Fruit fly (Drosophila melanogaster) whole organism, embryonic: ENCODE data around the gene CG1074.

Experiments used
- Bdp1 ChIP-seq: fragments of 200-800 bp; sonication (Bioruptor generic); optimal IDR thresholded peaks from 3 replicates; lab custom pipeline; 2016; ENCODE audit warnings: missing biosample characterization, missing genetic modification characterization
- CG10147 ChIP-seq: fragments of 200-800 bp; sonication (Bioruptor generic); optimal IDR thresholded peaks from 2 replicates; lab custom pipeline; 2019; ENCODE audit warnings: missing biosample characterization, mild to moderate bottlenecking, missing genetic modification characterization, moderate library complexity
- CG10209 ChIP-seq: fragments of 200-800 bp; sonication (Bioruptor generic); optimal IDR thresholded peaks from 3 replicates; lab custom pipeline; 2017; ENCODE audit warnings: missing biosample characterization, mild to moderate bottlenecking, missing genetic modification characterization, missing genetic modification reagents
- CG10979 ChIP-seq: fragments of 200-800 bp; sonication (Bioruptor generic); optimal IDR thresholded peaks from 2 replicates; lab custom pipeline; 2018; ENCODE audit warnings: missing biosample characterization, mild to moderate bottlenecking, missing genetic modification characterization, moderate library complexity
- CG11247 ChIP-seq: fragments of 200-800 bp; sonication (Bioruptor generic); IDR thresholded peaks from 2 replicates; pipeline ENCODE4 v1.3.6; 2022; ENCODE audit warnings: missing biosample characterization, missing genetic modification characterization
- CG11456 ChIP-seq: fragments of 200-800 bp; sonication (Bioruptor generic); IDR thresholded peaks from 3 replicates; pipeline ENCODE4 v1.3.6; 2022; ENCODE audit warnings: missing biosample characterization, missing genetic modification characterization
- CG11696 ChIP-seq: fragments of 200-800 bp; sonication (Bioruptor generic); IDR thresholded peaks from 2 replicates; pipeline ENCODE4 v1.3.6; 2022; ENCODE audit warnings: missing biosample characterization, missing genetic modification characterization
- CG12299 ChIP-seq: fragments of 200-800 bp; sonication (Bioruptor generic); optimal IDR thresholded peaks from 2 replicates; lab custom pipeline; 2018; ENCODE audit warnings: missing biosample characterization, mild to moderate bottlenecking, missing genetic modification characterization
- CG13287 ChIP-seq: fragments of 200-800 bp; sonication (Bioruptor generic); IDR thresholded peaks from 2 replicates; pipeline ENCODE4 v1.3.6; 2022; ENCODE audit warnings: missing biosample characterization, missing genetic modification characterization; ENCODE audit not compliant: partially characterized antibody
- CG13296 ChIP-seq: fragments of 200-800 bp; sonication (Bioruptor generic); optimal IDR thresholded peaks from 3 replicates; lab custom pipeline; 2018; ENCODE audit warnings: missing biosample characterization, mild to moderate bottlenecking, missing genetic modification characterization
- CG14667 ChIP-seq: fragments of 200-800 bp; sonication (Bioruptor generic); IDR thresholded peaks from 2 replicates; pipeline ENCODE4 v1.3.6; 2022; ENCODE audit warnings: missing biosample characterization, missing genetic modification characterization
- CG17359 ChIP-seq: fragments of 200-800 bp; sonication (Bioruptor generic); optimal IDR thresholded peaks from 3 replicates; lab custom pipeline; 2018; ENCODE audit warnings: missing biosample characterization, mild to moderate bottlenecking, missing genetic modification characterization, moderate library complexity
- CG18011 ChIP-seq: fragments of 200-800 bp; sonication (Bioruptor generic); optimal IDR thresholded peaks from 2 replicates; lab custom pipeline; 2017; ENCODE audit warnings: missing biosample characterization, missing genetic modification characterization, mild to moderate bottlenecking, moderate library complexity, missing genotype
- CG31388 ChIP-seq: fragments of 200-800 bp; sonication (Bioruptor generic); optimal IDR thresholded peaks from 2 replicates; lab custom pipeline; 2016; ENCODE audit warnings: missing biosample characterization, missing genetic modification characterization
- CG3838 ChIP-seq: fragments of 200-800 bp; sonication (Bioruptor generic); optimal IDR thresholded peaks from 3 replicates; lab custom pipeline; 2016; ENCODE audit warnings: missing biosample characterization, missing genetic modification characterization
- CG6175 ChIP-seq: fragments of 200-800 bp; sonication (Bioruptor generic); IDR thresholded peaks from 3 replicates; pipeline ENCODE4 v1.3.6; 2022; ENCODE audit warnings: missing biosample characterization, missing genetic modification characterization
- CG6272 ChIP-seq: fragments of 200-800 bp; sonication (Bioruptor generic); IDR thresholded peaks from 2 replicates; pipeline ENCODE4 v1.3.6; 2022; ENCODE audit warnings: missing biosample characterization, missing genetic modification characterization
- CG8290 ChIP-seq, 3 experiments: fragments of 200-800 bp; sonication (Bioruptor generic); optimal IDR thresholded peaks; 2 replicates each; lab custom pipeline; 2016 to 2019; ENCODE audit warnings: missing biosample characterization in 3 of 3, missing genetic modification characterization in 3 of 3, mild to moderate bottlenecking in 2 of 3, moderate library complexity in 1 of 3
- Deaf1 ChIP-seq: fragments of 200-800 bp; optimal IDR thresholded peaks from 3 replicates; lab custom pipeline; 2019; ENCODE audit warnings: missing biosample characterization, mild to moderate bottlenecking, missing genetic modification characterization, moderate library complexity
- Dp ChIP-seq: fragments of 200-800 bp; sonication (Bioruptor generic); optimal IDR thresholded peaks from 2 replicates; lab custom pipeline; 2018; ENCODE audit warnings: missing biosample characterization, mild to moderate bottlenecking, missing genetic modification characterization, moderate library complexity
- Dref ChIP-seq: fragments of 200-800 bp; sonication (Bioruptor generic); IDR thresholded peaks from 2 replicates; pipeline ENCODE4 v1.3.6; 2022; ENCODE audit warnings: missing biosample characterization, missing genetic modification characterization
- Ets65A ChIP-seq: fragments of 200-800 bp; sonication (Bioruptor generic); peaks from one replicate; lab custom pipeline; 2016; ENCODE audit warnings: missing biosample characterization, missing genetic modification characterization
- Fer3 ChIP-seq: fragments of 200-800 bp; sonication (Bioruptor generic); optimal IDR thresholded peaks from 2 replicates; lab custom pipeline; 2018; ENCODE audit warnings: missing biosample characterization, mild to moderate bottlenecking, missing genetic modification characterization, moderate library complexity
- GATAe ChIP-seq: fragments of 200-800 bp; sonication (Bioruptor generic); conservative IDR thresholded peaks from 2 replicates; pipeline ENCODE4 v1.3.6; 2022; ENCODE audit warnings: missing biosample characterization, missing genetic modification characterization
- Hmx ChIP-seq: fragments of 200-800 bp; sonication (Bioruptor generic); optimal IDR thresholded peaks from 2 replicates; lab custom pipeline; 2016; ENCODE audit warnings: missing biosample characterization, missing genetic modification characterization
- NK7.1 ChIP-seq: fragments of 200-800 bp; sonication (Bioruptor generic); optimal IDR thresholded peaks from 3 replicates; lab custom pipeline; 2016; ENCODE audit warnings: missing biosample characterization, missing genetic modification characterization
- Nf-YC ChIP-seq: fragments of 200-800 bp; optimal IDR thresholded peaks from 3 replicates; lab custom pipeline; 2019; ENCODE audit warnings: missing biosample characterization, mild to moderate bottlenecking, missing genetic modification characterization, moderate library complexity
- Rx ChIP-seq: fragments of 200-800 bp; sonication (Bioruptor generic); IDR thresholded peaks from 2 replicates; pipeline ENCODE4 v1.3.6; 2022; ENCODE audit warnings: missing biosample characterization, missing genetic modification characterization
- Side ChIP-seq: fragments of 200-800 bp; sonication (Bioruptor generic); optimal IDR thresholded peaks from 2 replicates; lab custom pipeline; 2016; ENCODE audit warnings: missing biosample characterization, missing genetic modification characterization
- Xbp1 ChIP-seq: fragments of 200-800 bp; sonication (Bioruptor generic); optimal IDR thresholded peaks from 3 replicates; lab custom pipeline; 2016; ENCODE audit warnings: missing biosample characterization, mild to moderate bottlenecking, missing genetic modification characterization
- aop ChIP-seq: fragments of 200-800 bp; sonication (Bioruptor generic); IDR thresholded peaks from 2 replicates; pipeline ENCODE4 v1.3.6; 2022; ENCODE audit warnings: missing biosample characterization, missing genetic modification characterization
- cato ChIP-seq: fragments of 200-800 bp; sonication (Bioruptor generic); optimal IDR thresholded peaks from 2 replicates; lab custom pipeline; 2016; ENCODE audit warnings: missing biosample characterization, missing genetic modification characterization, borderline replicate concordance
- caup ChIP-seq: fragments of 200-800 bp; sonication (Bioruptor generic); optimal IDR thresholded peaks from 3 replicates; lab custom pipeline; 2017; ENCODE audit warnings: missing biosample characterization, mild to moderate bottlenecking, missing genetic modification characterization, moderate library complexity; ENCODE audit not compliant: severe bottlenecking
- gcm ChIP-seq: fragments of 200-800 bp; sonication (Bioruptor generic); optimal IDR thresholded peaks from 2 replicates; lab custom pipeline; 2019; ENCODE audit warnings: missing biosample characterization, mild to moderate bottlenecking, missing genetic modification characterization, moderate library complexity
- grn ChIP-seq: fragments of 200-800 bp; sonication (Bioruptor generic); optimal IDR thresholded peaks from 3 replicates; lab custom pipeline; 2017; ENCODE audit warnings: missing biosample characterization, missing genetic modification characterization
- lmd ChIP-seq: fragments of 200-800 bp; sonication (Bioruptor generic); IDR thresholded peaks from 2 replicates; pipeline ENCODE4 v1.3.6; 2022; ENCODE audit warnings: missing biosample characterization, missing genetic modification characterization
- mirr ChIP-seq: fragments of 200-800 bp; sonication (Bioruptor generic); optimal IDR thresholded peaks from 3 replicates; lab custom pipeline; 2018; ENCODE audit warnings: missing biosample characterization, mild to moderate bottlenecking, missing genetic modification characterization
- nerfin-1 ChIP-seq: fragments of 200-800 bp; sonication (Bioruptor generic); optimal IDR thresholded peaks from 3 replicates; lab custom pipeline; 2019; ENCODE audit warnings: missing biosample characterization, mild to moderate bottlenecking, missing genetic modification characterization, moderate library complexity
- nerfin-2 ChIP-seq: fragments of 200-800 bp; sonication (Bioruptor generic); IDR thresholded peaks from 2 replicates; pipeline ENCODE4 v1.3.6; 2022; ENCODE audit warnings: missing biosample characterization, missing genetic modification characterization; ENCODE audit not compliant: partially characterized antibody
- pan ChIP-seq, 4 experiments: fragments of >200 bp in 3 of 4; fragments of 200-800 bp in 1 of 4; sonication (Bioruptor generic) in 1 of 4; optimal IDR thresholded peaks in 3 of 4; IDR thresholded peaks in 1 of 4; 2 replicates each; pipeline versions ENCODE4 v1.3.6 to Lab custom; 2017 to 2022; ENCODE audit warnings: missing biosample characterization in 2 of 4, missing genetic modification characterization in 2 of 4, mixed read lengths in 1 of 4
- pum ChIP-seq: fragments of 200-800 bp; sonication (Bioruptor generic); optimal IDR thresholded peaks from 2 replicates; lab custom pipeline; 2016; ENCODE audit warnings: missing biosample characterization, missing genetic modification characterization
- rib ChIP-seq: fragments of 200-800 bp; sonication (Bioruptor generic); IDR thresholded peaks from 2 replicates; pipeline ENCODE4 v1.3.6; 2022; ENCODE audit warnings: missing biosample characterization, missing genetic modification characterization
- ro ChIP-seq: fragments of 200-800 bp; sonication (Bioruptor generic); IDR thresholded peaks from 2 replicates; pipeline ENCODE4 v1.3.6; 2022; ENCODE audit warnings: missing biosample characterization, missing genetic modification characterization
- schlank ChIP-seq: fragments of 200-800 bp; sonication (Bioruptor generic); optimal IDR thresholded peaks from 2 replicates; lab custom pipeline; 2018; ENCODE audit warnings: missing biosample characterization, mild to moderate bottlenecking, missing genetic modification characterization
- sisA ChIP-seq: fragments of 200-800 bp; sonication (Bioruptor generic); IDR thresholded peaks from 2 replicates; pipeline ENCODE4 v1.3.6; 2022; ENCODE audit warnings: missing biosample characterization, missing genetic modification characterization
- trh ChIP-seq: fragments of 200-800 bp; sonication (Bioruptor generic); optimal IDR thresholded peaks from 2 replicates; lab custom pipeline; 2016; ENCODE audit warnings: missing biosample characterization, missing genetic modification characterization
- unc-4 ChIP-seq: fragments of 200-800 bp; sonication (Bioruptor generic); IDR thresholded peaks from 2 replicates; pipeline ENCODE4 v1.3.6; 2022; ENCODE audit warnings: missing biosample characterization, missing genetic modification characterization; ENCODE audit not compliant: partially characterized antibody
- zfh1 ChIP-seq: fragments of 200-800 bp; sonication (Bioruptor generic); IDR thresholded peaks from 3 replicates; pipeline ENCODE4 v1.3.6; 2022; ENCODE audit warnings: missing biosample characterization, missing genetic modification characterization

The CG1074 gene

dm6 chr3R:4471047-4471751 is 37.4 kb downstream of the CG1074 start (continued):
- no peak for TF ChIP-seq CG6272 (GFP tag; lab: Robert Waterston, UW)
- no peak for TF ChIP-seq Bdp1
- no peak for TF ChIP-seq Xbp1 (GFP tag; lab: Kevin White, UChicago)
- TF ChIP-seq caup (GFP tag; lab: Kevin White, UChicago), result peak; percentile 32
- TF ChIP-seq CG13287 (GFP tag; lab: Robert Waterston, UW), result 0 out of 2 replicates have a peak, but pooled peaks have one; percentile 17
- TF ChIP-seq zfh1 (GFP tag; lab: Robert Waterston, UW), result no peak
- TF ChIP-seq nerfin-1 (tag; lab: Kevin White, UChicago), result no peak
- TF ChIP-seq CG11247 (GFP tag; lab: Robert Waterston, UW), result no peak
- no peak for TF ChIP-seq CG8290 (GFP tag; optimal IDR thresholded peaks at IDR 0.05; lab: Kevin White, UChicago)
- peak in 1 of 2 experiments; percentile 23 for TF ChIP-seq CG8290 (tag; optimal IDR thresholded peaks at IDR 0.05; lab: Kevin White, UChicago)
- TF ChIP-seq rib, result peak; percentile 69; the same call in 1 of the 2 replicates
- no peak; the same call in 1 of the 2 replicates for TF ChIP-seq nerfin-2 (GFP tag; lab: Robert Waterston, UW)
- TF ChIP-seq Hmx (GFP tag; lab: Kevin White, UChicago), result no peak
- TF ChIP-seq NK7.1 (GFP tag; lab: Kevin White, UChicago), result no peak
- TF ChIP-seq Dref (GFP tag; lab: Robert Waterston, UW), result no peak
- TF ChIP-seq CG11456 (GFP tag; lab: Robert Waterston, UW), result 0 out of 3 replicates have a peak, but pooled peaks have one; percentile 61
- TF ChIP-seq CG18011 (GFP tag; lab: Kevin White, UChicago), result no peak
- 0 out of 2 replicates have a peak, but pooled peaks have one; percentile 22 for TF ChIP-seq CG11696 (GFP tag; lab: Robert Waterston, UW)
- no peak for TF ChIP-seq gcm (GFP tag; lab: Kevin White, UChicago)
- TF ChIP-seq CG31388 (GFP tag; lab: Kevin White, UChicago), result no peak
- no peak for TF ChIP-seq CG17359 (tag; lab: Kevin White, UChicago)
- TF ChIP-seq schlank (tag; lab: Kevin White, UChicago), result no peak
- no peak for TF ChIP-seq Rx (GFP tag; lab: Robert Waterston, UW)
- no peak for TF ChIP-seq CG10209
- TF ChIP-seq Nf-YC (tag; lab: Kevin White, UChicago), result peak; percentile 33
- TF ChIP-seq Dp, result no peak
- peak; percentile 39 for TF ChIP-seq CG13296 (GFP tag; lab: Kevin White, UChicago)
- TF ChIP-seq Deaf1 (tag; lab: Kevin White, UChicago), result peak; percentile 95
- no peak for TF ChIP-seq cato (GFP tag; lab: Kevin White, UChicago)
- TF ChIP-seq CG12299 (tag; lab: Kevin White, UChicago), result no peak
- TF ChIP-seq pum (GFP tag; lab: Kevin White, UChicago), result no peak
- TF ChIP-seq CG6175 (GFP tag; lab: Robert Waterston, UW), result 0 out of 3 replicates have a peak, but pooled peaks have one; percentile 56
- TF ChIP-seq CG10147, result no peak
- TF ChIP-seq pan (optimal IDR thresholded peaks at IDR 0.05; lab: Kevin White, UChicago), result no peak
- peak in 1 of 2 experiments; percentile 10 for TF ChIP-seq pan (GFP tag; optimal IDR thresholded peaks at IDR 0.05 in 1 of 2, IDR thresholded peaks at IDR 0.05 in 1 of 2)
- no peak for TF ChIP-seq aop (GFP tag; lab: Robert Waterston, UW)
- TF ChIP-seq CG14667, result no peak
- TF ChIP-seq Fer3 (tag; lab: Kevin White, UChicago), result peak; percentile 27
- TF ChIP-seq Ets65A (GFP tag; lab: Kevin White, UChicago), result peak; percentile 76
- TF ChIP-seq CG3838 (GFP tag; lab: Kevin White, UChicago), result no peak
- TF ChIP-seq lmd (GFP tag; lab: Robert Waterston, UW), result no peak
- peak; percentile 87 for TF ChIP-seq GATAe (GFP tag; lab: Robert Waterston, UW)
- no peak for TF ChIP-seq trh (GFP tag; lab: Kevin White, UChicago)
- TF ChIP-seq CG10979, result no peak
- TF ChIP-seq sisA (GFP tag; lab: Robert Waterston, UW), result no peak
- 0 out of 2 replicates have a peak, but pooled peaks have one; percentile 11 for TF ChIP-seq unc-4 (GFP tag; lab: Robert Waterston, UW)
- TF ChIP-seq mirr (GFP tag; lab: Kevin White, UChicago), result peak; percentile 74
- peak; percentile 73 for TF ChIP-seq grn
- TF ChIP-seq Side (GFP tag; lab: Kevin White, UChicago), result no peak
- no peak for TF ChIP-seq ro (GFP tag; lab: Robert Waterston, UW)
